Fruit fly (Drosophila melanogaster) whole organism, embryonic: ENCODE data around the gene isoQC.

Source experiments
- Adf1 ChIP-seq: fragments of 200-800 bp; sonication (Bioruptor generic); IDR thresholded peaks from 2 replicates; pipeline ENCODE4 v1.3.6; 2022; ENCODE audit warnings: missing biosample characterization, missing genetic modification characterization
- Atf3 ChIP-seq: fragments of 200-800 bp; sonication (Bioruptor generic); optimal IDR thresholded peaks from 3 replicates; lab custom pipeline; 2016; ENCODE audit warnings: missing biosample characterization, missing genetic modification characterization
- Blimp-1 ChIP-seq: fragments of 200-800 bp; sonication (Bioruptor generic); optimal IDR thresholded peaks from 3 replicates; lab custom pipeline; 2018; ENCODE audit warnings: missing biosample characterization, missing genetic modification characterization, mild to moderate bottlenecking, moderate library complexity, missing genetic modification reagents
- BtbVII ChIP-seq: fragments of 200-800 bp; sonication (Bioruptor generic); optimal IDR thresholded peaks from 3 replicates; lab custom pipeline; 2017; ENCODE audit warnings: missing biosample characterization, mild to moderate bottlenecking, missing genetic modification characterization
- CG10147 ChIP-seq: fragments of 200-800 bp; sonication (Bioruptor generic); optimal IDR thresholded peaks from 2 replicates; lab custom pipeline; 2019; ENCODE audit warnings: missing biosample characterization, mild to moderate bottlenecking, missing genetic modification characterization, moderate library complexity
- CG1024 ChIP-seq: fragments of 200-800 bp; sonication (Bioruptor generic); IDR thresholded peaks from 2 replicates; pipeline ENCODE4 v1.3.6; 2022; ENCODE audit warnings: missing biosample characterization, missing genetic modification characterization
- CG10321 ChIP-seq: fragments of 200-800 bp; sonication (Bioruptor generic); IDR thresholded peaks from 2 replicates; pipeline ENCODE4 v1.3.6; 2022; ENCODE audit warnings: missing biosample characterization, missing genetic modification characterization
- CG11093 ChIP-seq: fragments of 200-800 bp; sonication (Bioruptor generic); IDR thresholded peaks from 3 replicates; pipeline ENCODE4 v1.3.6; 2022; ENCODE audit warnings: missing biosample characterization, missing genetic modification characterization
- CG12769 ChIP-seq: fragments of 200-800 bp; sonication (Bioruptor generic); optimal IDR thresholded peaks from 2 replicates; lab custom pipeline; 2019; ENCODE audit warnings: missing biosample characterization, mild to moderate bottlenecking, missing genetic modification characterization, moderate library complexity
- CG13424 ChIP-seq: fragments of 200-800 bp; sonication (Bioruptor generic); optimal IDR thresholded peaks from 2 replicates; lab custom pipeline; 2019; ENCODE audit warnings: missing biosample characterization, mild to moderate bottlenecking, missing genetic modification characterization, moderate library complexity
- CG13624 ChIP-seq: fragments of 200-800 bp; sonication (Bioruptor generic); optimal IDR thresholded peaks from 2 replicates; lab custom pipeline; 2016; ENCODE audit warnings: missing biosample characterization, missing genetic modification characterization
- CG1603 ChIP-seq: fragments of 200-800 bp; sonication (Bioruptor generic); optimal IDR thresholded peaks from 2 replicates; lab custom pipeline; 2019; ENCODE audit warnings: missing biosample characterization, mild to moderate bottlenecking, missing genetic modification characterization, moderate library complexity
- CG16863 ChIP-seq: fragments of 200-800 bp; sonication (Bioruptor generic); optimal IDR thresholded peaks from 3 replicates; lab custom pipeline; 2016; ENCODE audit warnings: missing biosample characterization, missing genetic modification characterization
- CG2199 ChIP-seq: fragments of 200-800 bp; sonication (Bioruptor generic); IDR thresholded peaks from 3 replicates; pipeline ENCODE4 v1.3.6; 2022; ENCODE audit warnings: missing biosample characterization, missing genetic modification characterization
- CG31224 ChIP-seq: fragments of 200-800 bp; sonication (Bioruptor generic); IDR thresholded peaks from 2 replicates; pipeline ENCODE4 v1.3.6; 2022; ENCODE audit warnings: missing biosample characterization, missing genetic modification characterization
- CG4707 ChIP-seq: fragments of 200-800 bp; sonication (Bioruptor generic); optimal IDR thresholded peaks from 2 replicates; lab custom pipeline; 2018; ENCODE audit warnings: missing biosample characterization, mild to moderate bottlenecking, missing genetic modification characterization, moderate library complexity
- CG4730 ChIP-seq: fragments of 200-800 bp; sonication (Bioruptor generic); IDR thresholded peaks from 2 replicates; pipeline ENCODE4 v1.3.6; 2022; ENCODE audit warnings: missing biosample characterization, missing genetic modification characterization
- CG6654 ChIP-seq: fragments of 200-800 bp; sonication (Bioruptor generic); optimal IDR thresholded peaks from 2 replicates; lab custom pipeline; 2017; ENCODE audit warnings: missing biosample characterization, mild to moderate bottlenecking, missing genetic modification characterization
- CG7556 ChIP-seq: fragments of 200-800 bp; sonication (Bioruptor generic); optimal IDR thresholded peaks from 2 replicates; lab custom pipeline; 2017; ENCODE audit warnings: missing biosample characterization, mild to moderate bottlenecking, missing genetic modification characterization
- CG8281 ChIP-seq: fragments of 200-800 bp; sonication (Bioruptor generic); optimal IDR thresholded peaks from 2 replicates; lab custom pipeline; 2018; ENCODE audit warnings: missing biosample characterization, mild to moderate bottlenecking, missing genetic modification characterization, moderate library complexity
- CG8290 ChIP-seq, 3 experiments: fragments of 200-800 bp; sonication (Bioruptor generic); optimal IDR thresholded peaks; 2 replicates each; lab custom pipeline; 2016 to 2019; ENCODE audit warnings: missing biosample characterization in 3 of 3, missing genetic modification characterization in 3 of 3, mild to moderate bottlenecking in 2 of 3, moderate library complexity in 1 of 3
- CG9727 ChIP-seq: fragments of 200-800 bp; sonication (Bioruptor generic); optimal IDR thresholded peaks from 3 replicates; lab custom pipeline; 2017; ENCODE audit warnings: missing biosample characterization, mild to moderate bottlenecking, missing genetic modification characterization
- Camta ChIP-seq: fragments of 200-800 bp; sonication (Bioruptor generic); optimal IDR thresholded peaks from 2 replicates; lab custom pipeline; 2016; ENCODE audit warnings: missing biosample characterization, missing genetic modification characterization
- GATAe ChIP-seq: fragments of 200-800 bp; sonication (Bioruptor generic); conservative IDR thresholded peaks from 2 replicates; pipeline ENCODE4 v1.3.6; 2022; ENCODE audit warnings: missing biosample characterization, missing genetic modification characterization
- HLHmδ ChIP-seq: fragments of 200-800 bp; sonication (Bioruptor generic); optimal IDR thresholded peaks from 2 replicates; lab custom pipeline; 2018; ENCODE audit warnings: missing biosample characterization, mild to moderate bottlenecking, missing genetic modification characterization, moderate library complexity
- Lim3 ChIP-seq: fragments of 200-800 bp; sonication (Bioruptor generic); IDR thresholded peaks from 2 replicates; pipeline ENCODE4 v1.3.6; 2022; ENCODE audit warnings: missing biosample characterization, missing genetic modification characterization
- MESR4 ChIP-seq: fragments of 200-800 bp; sonication (Bioruptor generic); optimal IDR thresholded peaks from 2 replicates; lab custom pipeline; 2018; ENCODE audit warnings: missing biosample characterization, mild to moderate bottlenecking, missing genetic modification characterization, moderate library complexity
- Mad ChIP-seq: fragments of 200-800 bp; sonication (Bioruptor generic); optimal IDR thresholded peaks from 2 replicates; lab custom pipeline; 2016; ENCODE audit warnings: missing biosample characterization, missing genetic modification characterization
- Med ChIP-seq: fragments of 200-800 bp; sonication (Bioruptor generic); peaks from one replicate; lab custom pipeline; 2016; ENCODE audit warnings: missing biosample characterization, missing genetic modification characterization, mild to moderate bottlenecking, inconsistent platforms, moderate library complexity
- NfI ChIP-seq: fragments of 200-800 bp; sonication (Bioruptor generic); optimal IDR thresholded peaks from 3 replicates; lab custom pipeline; 2018; ENCODE audit warnings: missing biosample characterization, mild to moderate bottlenecking, missing genetic modification characterization, moderate library complexity
- Vsx1 ChIP-seq: fragments of 200-800 bp; sonication (Bioruptor generic); optimal IDR thresholded peaks from 2 replicates; lab custom pipeline; 2017; ENCODE audit warnings: missing biosample characterization, mild to moderate bottlenecking, missing genetic modification characterization, missing genetic modification reagents
- ab ChIP-seq: fragments of 200-800 bp; sonication (Bioruptor generic); optimal IDR thresholded peaks from 2 replicates; lab custom pipeline; 2016; ENCODE audit warnings: missing biosample characterization, missing genetic modification characterization
- bab2 ChIP-seq: fragments of 200-800 bp; sonication (Bioruptor generic); optimal IDR thresholded peaks from 2 replicates; lab custom pipeline; 2016; ENCODE audit warnings: missing biosample characterization, missing genetic modification characterization
- bsh ChIP-seq, 2 experiments: fragments of 200-800 bp; sonication (Bioruptor generic); optimal IDR thresholded peaks; 2 replicates each; lab custom pipeline; 2017 to 2018; ENCODE audit warnings: mild to moderate bottlenecking in 2 of 2, missing biosample characterization in 2 of 2, missing genetic modification characterization in 2 of 2, moderate library complexity in 1 of 2
- chn ChIP-seq: fragments of 200-800 bp; sonication (Bioruptor generic); optimal IDR thresholded peaks from 2 replicates; lab custom pipeline; 2016; ENCODE audit warnings: missing biosample characterization, missing genetic modification characterization
- croc ChIP-seq: fragments of 200-800 bp; sonication (Bioruptor generic); conservative IDR thresholded peaks from 3 replicates; pipeline ENCODE4 v1.3.6; 2022; ENCODE audit warnings: missing biosample characterization, missing genetic modification characterization
- dmrt11E ChIP-seq: fragments of 200-800 bp; sonication (Bioruptor generic); optimal IDR thresholded peaks from 3 replicates; lab custom pipeline; 2018; ENCODE audit warnings: missing biosample characterization, mild to moderate bottlenecking, missing genetic modification characterization, moderate library complexity
- fd3F ChIP-seq: fragments of 200-800 bp; sonication (Bioruptor generic); optimal IDR thresholded peaks from 2 replicates; lab custom pipeline; 2018; ENCODE audit warnings: missing biosample characterization, mild to moderate bottlenecking, missing genetic modification characterization, moderate library complexity
- fd64A ChIP-seq: fragments of 200-800 bp; sonication (Bioruptor generic); optimal IDR thresholded peaks from 3 replicates; lab custom pipeline; 2018; ENCODE audit warnings: missing biosample characterization, mild to moderate bottlenecking, missing genetic modification characterization
- fu2 ChIP-seq: fragments of 200-800 bp; sonication (Bioruptor generic); optimal IDR thresholded peaks from 2 replicates; lab custom pipeline; 2016; ENCODE audit warnings: missing biosample characterization, missing genetic modification characterization
- gem ChIP-seq: fragments of 200-800 bp; sonication (Bioruptor generic); optimal IDR thresholded peaks from 2 replicates; lab custom pipeline; 2019; ENCODE audit warnings: missing biosample characterization, mild to moderate bottlenecking, missing genetic modification characterization, moderate library complexity
- gt ChIP-seq: fragments of 200-800 bp; sonication (Bioruptor generic); IDR thresholded peaks from 2 replicates; pipeline ENCODE4 v1.3.6; 2022; ENCODE audit warnings: missing biosample characterization, missing genetic modification characterization
- jigr1 ChIP-seq: fragments of 200-800 bp; sonication (Bioruptor generic); IDR thresholded peaks from 3 replicates; pipeline ENCODE4 v1.3.6; 2022; ENCODE audit warnings: missing biosample characterization, missing genetic modification characterization
- kay ChIP-seq: fragments of 200-800 bp; sonication (Bioruptor generic); optimal IDR thresholded peaks from 2 replicates; lab custom pipeline; 2016; ENCODE audit warnings: missing biosample characterization, missing genetic modification characterization
- knrl ChIP-seq: fragments of 200-800 bp; sonication (Bioruptor generic); IDR thresholded peaks from 3 replicates; pipeline ENCODE4 v1.3.6; 2022; ENCODE audit warnings: missing biosample characterization, missing genetic modification characterization; ENCODE audit not compliant: partially characterized antibody
- oc ChIP-seq: fragments of 200-800 bp; sonication (Bioruptor generic); optimal IDR thresholded peaks from 2 replicates; lab custom pipeline; 2018; ENCODE audit warnings: missing biosample characterization, mild to moderate bottlenecking, missing genetic modification characterization, moderate library complexity
- sisA ChIP-seq: fragments of 200-800 bp; sonication (Bioruptor generic); IDR thresholded peaks from 2 replicates; pipeline ENCODE4 v1.3.6; 2022; ENCODE audit warnings: missing biosample characterization, missing genetic modification characterization
- sob ChIP-seq: fragments of 200-800 bp; sonication (Bioruptor generic); IDR thresholded peaks from 2 replicates; pipeline ENCODE4 v1.3.6; 2022; ENCODE audit warnings: missing biosample characterization, missing genetic modification characterization
- sqz ChIP-seq: fragments of 200-800 bp; sonication (Bioruptor generic); optimal IDR thresholded peaks from 3 replicates; lab custom pipeline; 2018; ENCODE audit warnings: missing biosample characterization, mild to moderate bottlenecking, missing genetic modification characterization
- tio ChIP-seq: fragments of 200-800 bp; sonication (Bioruptor generic); optimal IDR thresholded peaks from 2 replicates; lab custom pipeline; 2017; ENCODE audit warnings: missing biosample characterization, missing genetic modification characterization, inconsistent platforms
- unpg ChIP-seq: fragments of 200-800 bp; sonication (Bioruptor generic); optimal IDR thresholded peaks from 3 replicates; lab custom pipeline; 2018; ENCODE audit warnings: missing biosample characterization, mild to moderate bottlenecking, missing genetic modification characterization, moderate library complexity

The isoQC gene

dm6 chr3L:20447337-20447736, 26.9 kb upstream of the isoQC start (continued):
- TF ChIP-seq Blimp-1 (GFP tag; lab: Kevin White, UChicago) (peak; percentile 44), ab (GFP tag; lab: Kevin White, UChicago) (no peak), gt (GFP tag; lab: Robert Waterston, UW) (no peak), CG16863 (no peak), fu2 (GFP tag; lab: Kevin White, UChicago) (no peak), gem (tag; lab: Kevin White, UChicago) (peak; percentile 55), bsh (GFP tag; optimal IDR thresholded peaks at IDR 0.05; lab: Kevin White, UChicago) (peak in 1 of 2 experiments; percentile 43), CG4730 (GFP tag; lab: Robert Waterston, UW) (no peak), Camta (GFP tag; lab: Kevin White, UChicago) (no peak), dmrt11E (tag; lab: Kevin White, UChicago) (peak; percentile 70), CG10147 (no peak), jigr1 (GFP tag; lab: Robert Waterston, UW) (no peak), CG1603 (peak; percentile 61), Mad (GFP tag; lab: Kevin White, UChicago) (no peak), Atf3 (GFP tag; lab: Kevin White, UChicago) (no peak), unpg (GFP tag; lab: Kevin White, UChicago) (peak; percentile 38), fd3F (GFP tag; lab: Kevin White, UChicago) (no peak), HLHmδ (GFP tag; lab: Kevin White, UChicago) (peak; percentile 80), sisA (peak; percentile 45), sob (GFP tag; lab: Robert Waterston, UW) (no peak), fd64A (GFP tag; lab: Kevin White, UChicago) (no peak), CG7556 (GFP tag; lab: Kevin White, UChicago) (no peak), CG31224 (GFP tag; lab: Robert Waterston, UW) (no peak), CG6654 (GFP tag; lab: Kevin White, UChicago) (no peak), tio (no peak), CG8290 (GFP tag; optimal IDR thresholded peaks at IDR 0.05; lab: Kevin White, UChicago) (no peak), CG8290 (tag; optimal IDR thresholded peaks at IDR 0.05; lab: Kevin White, UChicago) (no peak), CG4707 (no peak), chn (GFP tag; lab: Kevin White, UChicago) (peak; percentile 12), CG2199 (no peak), MESR4 (GFP tag; lab: Kevin White, UChicago) (no peak), CG13624 (no peak), CG10321 (GFP tag; lab: Robert Waterston, UW) (no peak), CG8281 (tag; lab: Kevin White, UChicago) (no peak), CG1024 (GFP tag; lab: Robert Waterston, UW) (no peak), NfI (GFP tag; lab: Kevin White, UChicago) (no peak), Adf1 (GFP tag; lab: Robert Waterston, UW) (no peak), BtbVII (no peak), Vsx1 (no peak), CG11093 (GFP tag; lab: Robert Waterston, UW) (no peak), croc (GFP tag; lab: Robert Waterston, UW) (no peak), CG13424 (no peak), GATAe (GFP tag; lab: Robert Waterston, UW) (no peak), knrl (GFP tag; lab: Robert Waterston, UW) (no peak), kay (no peak), Med (GFP tag; lab: Kevin White, UChicago) (peak; percentile 55), oc (no peak), Lim3 (GFP tag; lab: Robert Waterston, UW) (no peak), sqz (no peak), bab2 (no peak), CG12769 (tag; lab: Kevin White, UChicago) (no peak), CG9727 (GFP tag; lab: Kevin White, UChicago) (peak; percentile 37)
